Worm (Caenorhabditis elegans): ENCODE results near the gene srx-7.

DNA sequence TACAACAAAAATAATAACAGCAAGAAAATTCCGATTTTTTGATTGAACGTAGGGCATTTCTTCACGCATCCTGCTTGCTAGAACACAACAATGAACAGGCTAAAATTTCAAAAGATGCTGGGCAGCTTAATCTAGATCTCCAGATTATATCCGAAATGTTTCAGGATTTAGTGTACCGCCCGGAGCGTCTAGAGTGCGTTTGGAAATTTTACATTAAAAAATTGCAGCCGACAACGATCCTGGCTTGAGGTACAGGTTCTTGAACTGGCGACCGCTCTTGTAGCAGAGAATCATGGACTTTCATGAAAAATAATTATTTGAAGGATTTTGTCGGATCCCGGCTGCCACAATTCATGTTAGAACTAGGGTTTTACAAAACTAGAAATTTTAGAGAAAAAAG lies 12.0 kb upstream of the srx-7 start, which contains the start of gene C14C6.6:
- TF ChIP-seq ekl-4 (GFP tag; IDR thresholded peaks at IDR 0.05): no peak
- no peak for TF ChIP-seq sdz-38 (tag; optimal IDR thresholded peaks at IDR 0.05)
- no peak for TF ChIP-seq ceh-91 (GFP tag; IDR thresholded peaks at IDR 0.05)
